Fruit fly (Drosophila melanogaster) whole organism, embryonic: ENCODE measurements around the gene rhea.

Experiments used
- Adf1 ChIP-seq: fragments of 200-800 bp; sonication (Bioruptor generic); IDR thresholded peaks from 2 replicates; pipeline ENCODE4 v1.3.6; 2022; ENCODE audit warnings: missing biosample characterization, missing genetic modification characterization
- Atf3 ChIP-seq: fragments of 200-800 bp; sonication (Bioruptor generic); optimal IDR thresholded peaks from 3 replicates; lab custom pipeline; 2016; ENCODE audit warnings: missing biosample characterization, missing genetic modification characterization
- CG10979 ChIP-seq: fragments of 200-800 bp; sonication (Bioruptor generic); optimal IDR thresholded peaks from 2 replicates; lab custom pipeline; 2018; ENCODE audit warnings: missing biosample characterization, mild to moderate bottlenecking, missing genetic modification characterization, moderate library complexity
- CG11504 ChIP-seq: fragments of 200-800 bp; sonication (Bioruptor generic); optimal IDR thresholded peaks from 3 replicates; lab custom pipeline; 2019; ENCODE audit warnings: missing biosample characterization, mild to moderate bottlenecking, missing genetic modification characterization, moderate library complexity
- CG13624 ChIP-seq: fragments of 200-800 bp; sonication (Bioruptor generic); optimal IDR thresholded peaks from 2 replicates; lab custom pipeline; 2016; ENCODE audit warnings: missing biosample characterization, missing genetic modification characterization
- CG14050 ChIP-seq: fragments of 200-800 bp; sonication (Bioruptor generic); IDR thresholded peaks from 3 replicates; pipeline ENCODE4 v1.3.6; 2022; ENCODE audit warnings: missing biosample characterization, missing genetic modification characterization
- CG14710 ChIP-seq: fragments of 200-800 bp; sonication (Bioruptor generic); optimal IDR thresholded peaks from 3 replicates; lab custom pipeline; 2019; ENCODE audit warnings: missing biosample characterization, mild to moderate bottlenecking, missing genetic modification characterization, moderate library complexity
- CG1529 ChIP-seq: fragments of 200-800 bp; sonication (Bioruptor generic); optimal IDR thresholded peaks from 3 replicates; lab custom pipeline; 2018; ENCODE audit warnings: missing biosample characterization, missing genetic modification characterization
- CG15514 ChIP-seq: fragments of 200-800 bp; sonication (Bioruptor generic); optimal IDR thresholded peaks from 3 replicates; lab custom pipeline; 2017; ENCODE audit warnings: missing biosample characterization, missing genetic modification characterization, mild to moderate bottlenecking, moderate library complexity, missing genetic modification reagents
- CG1647 ChIP-seq: fragments of 200-800 bp; sonication (Bioruptor generic); optimal IDR thresholded peaks from 3 replicates; lab custom pipeline; 2016; ENCODE audit warnings: missing biosample characterization, missing genetic modification characterization
- CG18011 ChIP-seq: fragments of 200-800 bp; sonication (Bioruptor generic); optimal IDR thresholded peaks from 2 replicates; lab custom pipeline; 2017; ENCODE audit warnings: missing biosample characterization, missing genetic modification characterization, mild to moderate bottlenecking, moderate library complexity, missing genotype
- CG30431 ChIP-seq: fragments of 200-800 bp; sonication (Bioruptor generic); optimal IDR thresholded peaks from 2 replicates; lab custom pipeline; 2017; ENCODE audit warnings: missing biosample characterization, missing genetic modification characterization
- CG3407 ChIP-seq: fragments of 200-800 bp; sonication (Bioruptor generic); optimal IDR thresholded peaks from 2 replicates; lab custom pipeline; 2018; ENCODE audit warnings: missing biosample characterization, mild to moderate bottlenecking, missing genetic modification characterization
- CG4360 ChIP-seq: fragments of 200-800 bp; sonication (Bioruptor generic); IDR thresholded peaks from 2 replicates; pipeline ENCODE4 v1.3.6; 2022; ENCODE audit warnings: missing biosample characterization, missing genetic modification characterization
- CG6765 ChIP-seq: fragments of 200-800 bp; sonication (Bioruptor generic); optimal IDR thresholded peaks from 3 replicates; lab custom pipeline; 2017; ENCODE audit warnings: missing biosample characterization, mild to moderate bottlenecking, missing genetic modification characterization
- CG7745 ChIP-seq: fragments of 200-800 bp; sonication (Bioruptor generic); optimal IDR thresholded peaks from 2 replicates; lab custom pipeline; 2018; ENCODE audit warnings: missing biosample characterization, mild to moderate bottlenecking, missing genetic modification characterization, moderate library complexity
- CG9797 ChIP-seq: fragments of 200-800 bp; sonication (Bioruptor generic); optimal IDR thresholded peaks from 3 replicates; lab custom pipeline; 2018; ENCODE audit warnings: missing biosample characterization, mild to moderate bottlenecking, missing genetic modification characterization
- Deaf1 ChIP-seq: fragments of 200-800 bp; optimal IDR thresholded peaks from 3 replicates; lab custom pipeline; 2019; ENCODE audit warnings: missing biosample characterization, mild to moderate bottlenecking, missing genetic modification characterization, moderate library complexity
- Dll ChIP-seq: fragments of 200-800 bp; sonication (Bioruptor generic); IDR thresholded peaks from 4 replicates; pipeline ENCODE4 v1.3.6; 2022; ENCODE audit warnings: missing biosample characterization, missing genetic modification characterization; ENCODE audit not compliant: partially characterized antibody
- Dref ChIP-seq: fragments of 200-800 bp; sonication (Bioruptor generic); IDR thresholded peaks from 2 replicates; pipeline ENCODE4 v1.3.6; 2022; ENCODE audit warnings: missing biosample characterization, missing genetic modification characterization
- Gsc ChIP-seq: fragments of 200-800 bp; sonication (Bioruptor generic); IDR thresholded peaks from 2 replicates; pipeline ENCODE4 v1.3.6; 2022; ENCODE audit warnings: missing biosample characterization, missing genetic modification characterization
- HLH54F ChIP-seq: fragments of 200-800 bp; sonication (Bioruptor generic); optimal IDR thresholded peaks from 3 replicates; lab custom pipeline; 2016; ENCODE audit warnings: missing biosample characterization, missing genetic modification characterization
- Hmr ChIP-seq: fragments of 200-800 bp; sonication (Bioruptor generic); optimal IDR thresholded peaks from 3 replicates; lab custom pipeline; 2017; ENCODE audit warnings: mild to moderate bottlenecking, missing biosample characterization, missing genetic modification reagents, missing genetic modification characterization
- Hr78 ChIP-seq, 2 experiments: fragments of 200-800 bp in 1 of 2; fragments of >200 bp in 1 of 2; sonication (Bioruptor generic) in 1 of 2; optimal IDR thresholded peaks; 2 replicates each; lab custom pipeline; 2017 to 2019; ENCODE audit warnings: missing biosample characterization in 2 of 2, missing genetic modification characterization in 2 of 2, mild to moderate bottlenecking in 1 of 2, moderate library complexity in 1 of 2
- Lhr ChIP-seq: fragments of 200-800 bp; sonication (Bioruptor generic); optimal IDR thresholded peaks from 3 replicates; lab custom pipeline; 2017; ENCODE audit warnings: mild to moderate bottlenecking, missing biosample characterization, missing genetic modification reagents, missing genetic modification characterization
- Max ChIP-seq: fragments of 200-800 bp; sonication (Bioruptor generic); optimal IDR thresholded peaks from 2 replicates; lab custom pipeline; 2016; ENCODE audit warnings: missing biosample characterization, mild to moderate bottlenecking, missing genetic modification characterization
- Oli ChIP-seq: fragments of 200-800 bp; sonication (Bioruptor generic); optimal IDR thresholded peaks from 2 replicates; lab custom pipeline; 2018; ENCODE audit warnings: missing biosample characterization, mild to moderate bottlenecking, missing genetic modification characterization, moderate library complexity
- PHDP ChIP-seq: fragments of 200-800 bp; sonication (Bioruptor generic); optimal IDR thresholded peaks from 3 replicates; lab custom pipeline; 2018; ENCODE audit warnings: missing biosample characterization, mild to moderate bottlenecking, missing genetic modification characterization, moderate library complexity
- Stat92E ChIP-seq, 3 experiments: fragments of >200 bp in 2 of 3; fragments of 200-800 bp in 1 of 3; sonication (Bioruptor generic) in 1 of 3; optimal IDR thresholded peaks; 2 replicates each; lab custom pipeline; 2017 to 2019; ENCODE audit warnings: missing biosample characterization in 3 of 3, missing genetic modification characterization in 3 of 3, mild to moderate bottlenecking in 1 of 3, moderate library complexity in 1 of 3
- ato ChIP-seq: fragments of 200-800 bp; sonication (Bioruptor generic); IDR thresholded peaks from 2 replicates; pipeline ENCODE4 v1.3.6; 2022; ENCODE audit warnings: missing biosample characterization, missing genetic modification characterization; ENCODE audit not compliant: partially characterized antibody
- crp ChIP-seq, 2 experiments: fragments of 200-800 bp; sonication (Bioruptor generic); optimal IDR thresholded peaks; 2 replicates in 1 of 2; 3 replicates in 1 of 2; lab custom pipeline; 2017; ENCODE audit warnings: missing biosample characterization in 2 of 2, missing genetic modification characterization in 2 of 2, mild to moderate bottlenecking in 1 of 2, moderate library complexity in 1 of 2
- esg ChIP-seq: fragments of 200-800 bp; sonication (Bioruptor generic); conservative IDR thresholded peaks from 2 replicates; pipeline ENCODE4 v1.3.6; 2022; ENCODE audit warnings: missing biosample characterization, missing genetic modification characterization
- fd3F ChIP-seq: fragments of 200-800 bp; sonication (Bioruptor generic); optimal IDR thresholded peaks from 2 replicates; lab custom pipeline; 2018; ENCODE audit warnings: missing biosample characterization, mild to moderate bottlenecking, missing genetic modification characterization, moderate library complexity
- fru ChIP-seq: fragments of >200 bp; optimal IDR thresholded peaks from 2 replicates; lab custom pipeline; 2017
- h ChIP-seq: fragments of >200 bp; optimal IDR thresholded peaks from 2 replicates; lab custom pipeline; 2017
- inv ChIP-seq: fragments of 200-800 bp; sonication (Bioruptor generic); IDR thresholded peaks from 2 replicates; pipeline ENCODE4 v1.3.6; 2022; ENCODE audit warnings: missing biosample characterization, missing genetic modification characterization; ENCODE audit not compliant: partially characterized antibody
- lilli ChIP-seq: fragments of 200-800 bp; sonication (Bioruptor generic); optimal IDR thresholded peaks from 3 replicates; lab custom pipeline; 2016; ENCODE audit warnings: missing biosample characterization, missing genetic modification characterization
- prd ChIP-seq, 3 experiments: fragments of >200 bp in 2 of 3; fragments of 200-800 bp in 1 of 3; sonication (Bioruptor generic) in 1 of 3; optimal IDR thresholded peaks in 2 of 3; IDR thresholded peaks in 1 of 3; 2 replicates in 2 of 3; 3 replicates in 1 of 3; pipeline versions ENCODE4 v1.3.6 to Lab custom; 2017 to 2022; ENCODE audit warnings: missing biosample characterization in 1 of 3, missing genetic modification characterization in 1 of 3
- pzg ChIP-seq: fragments of 200-800 bp; sonication (Bioruptor generic); optimal IDR thresholded peaks from 3 replicates; lab custom pipeline; 2018; ENCODE audit warnings: missing biosample characterization, mild to moderate bottlenecking, missing genetic modification characterization, moderate library complexity
- rib ChIP-seq: fragments of 200-800 bp; sonication (Bioruptor generic); IDR thresholded peaks from 2 replicates; pipeline ENCODE4 v1.3.6; 2022; ENCODE audit warnings: missing biosample characterization, missing genetic modification characterization
- row ChIP-seq: fragments of 200-800 bp; sonication (Bioruptor generic); IDR thresholded peaks from 3 replicates; pipeline ENCODE4 v1.3.6; 2022; ENCODE audit warnings: missing biosample characterization, missing genetic modification characterization
- sd ChIP-seq: fragments of 200-800 bp; sonication (Bioruptor generic); optimal IDR thresholded peaks from 3 replicates; lab custom pipeline; 2018; ENCODE audit warnings: missing biosample characterization, mild to moderate bottlenecking, missing genetic modification characterization, moderate library complexity
- seq ChIP-seq: fragments of 200-800 bp; sonication (Bioruptor generic); IDR thresholded peaks from 2 replicates; pipeline ENCODE4 v1.3.6; 2022; ENCODE audit warnings: missing biosample characterization, missing genetic modification characterization
- unc-4 ChIP-seq: fragments of 200-800 bp; sonication (Bioruptor generic); IDR thresholded peaks from 2 replicates; pipeline ENCODE4 v1.3.6; 2022; ENCODE audit warnings: missing biosample characterization, missing genetic modification characterization; ENCODE audit not compliant: partially characterized antibody
- vnd ChIP-seq: fragments of 200-800 bp; sonication (Bioruptor generic); IDR thresholded peaks from 3 replicates; pipeline ENCODE4 v1.3.6; 2022; ENCODE audit warnings: missing biosample characterization, missing genetic modification characterization; ENCODE audit not compliant: partially characterized antibody
- zen ChIP-seq: fragments of 200-800 bp; sonication (Bioruptor generic); optimal IDR thresholded peaks from 3 replicates; lab custom pipeline; 2018; ENCODE audit warnings: missing biosample characterization, mild to moderate bottlenecking, missing genetic modification characterization, moderate library complexity

Gene rhea

DNA sequence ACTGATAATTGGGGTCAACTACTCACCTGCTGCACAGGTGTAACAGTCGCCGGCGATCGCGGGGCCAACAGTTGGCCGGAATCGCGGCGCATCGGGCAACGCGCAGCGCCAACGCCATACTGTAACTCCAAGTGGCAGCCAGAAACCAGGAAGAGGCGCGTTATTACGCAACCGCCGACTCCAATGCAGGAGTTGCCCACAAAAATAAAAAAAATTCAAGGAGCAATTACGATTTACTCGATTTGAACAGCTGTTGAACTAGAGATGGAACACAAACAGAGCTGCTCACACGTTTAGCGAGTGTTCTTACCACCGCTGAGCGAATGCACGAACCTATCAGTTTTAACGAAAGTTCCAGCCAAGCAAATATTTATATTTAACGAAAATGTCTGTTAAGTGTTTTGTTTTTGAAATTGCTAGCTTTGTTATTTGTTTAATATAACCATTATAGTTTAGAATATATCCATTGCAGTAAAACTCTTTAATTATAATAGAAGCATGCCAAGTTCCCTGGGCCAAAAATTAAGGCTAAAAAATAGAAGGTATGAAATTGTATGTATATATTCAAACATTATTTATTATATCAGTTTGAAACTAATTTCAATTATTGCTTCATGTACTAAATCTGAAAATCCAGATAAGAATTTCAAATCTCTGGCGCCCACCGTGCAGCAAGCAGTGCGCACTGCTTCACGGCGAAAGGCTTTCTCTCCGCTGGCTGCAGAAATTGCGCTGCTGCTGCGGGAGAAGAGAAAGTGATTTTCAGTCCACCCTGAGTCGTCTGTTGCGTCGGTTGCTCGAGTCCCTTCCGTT is 59.3 kb downstream of the rhea start, which contains the start of the genes CG5989 and CG6282 (continued):
- TF ChIP-seq zen (tag; lab: Kevin White, UChicago), result peak; percentile 26
- peak; percentile 82 for TF ChIP-seq sd (tag; lab: Kevin White, UChicago)
- peak; percentile 65 for TF ChIP-seq row (GFP tag; lab: Robert Waterston, UW)
- 0 out of 3 replicates have a peak, but pooled peaks have one; percentile 26 for TF ChIP-seq vnd (GFP tag; lab: Robert Waterston, UW)
- TF ChIP-seq CG9797 (GFP tag; lab: Kevin White, UChicago), result peak; percentile 43
- no peak for TF ChIP-seq prd (optimal IDR thresholded peaks at IDR 0.05; lab: Kevin White, UChicago)
- TF ChIP-seq prd (GFP tag; IDR thresholded peaks at IDR 0.05; lab: Robert Waterston, UW), result 0 out of 3 replicates have a peak, but pooled peaks have one; percentile 35
- no peak for TF ChIP-seq h
- TF ChIP-seq CG1647, result no peak
- TF ChIP-seq CG3407 (GFP tag; lab: Kevin White, UChicago), result peak; percentile 56
- peak; percentile 14 for TF ChIP-seq Deaf1 (tag; lab: Kevin White, UChicago)
- TF ChIP-seq esg, result peak; percentile 36
- TF ChIP-seq CG6765 (GFP tag; lab: Kevin White, UChicago), result no peak
- TF ChIP-seq inv (GFP tag; lab: Robert Waterston, UW), result peak; percentile 35; the same call in 1 of the 2 replicates
- peak; percentile 36 for TF ChIP-seq CG30431 (GFP tag; lab: Kevin White, UChicago)
- peak; percentile 33; the same call in 1 of the 2 replicates for TF ChIP-seq seq
- no peak for TF ChIP-seq CG4360
- TF ChIP-seq unc-4 (GFP tag; lab: Robert Waterston, UW), result peak; percentile 61
- TF ChIP-seq Stat92E (GFP tag; optimal IDR thresholded peaks at IDR 0.05; lab: Kevin White, UChicago), result peak in 1 of 3 experiments; percentile 49
- TF ChIP-seq HLH54F (GFP tag; lab: Kevin White, UChicago), result peak; percentile 46
- TF ChIP-seq Max (GFP tag; lab: Kevin White, UChicago), result peak; percentile 52
- TF ChIP-seq Dll, result peak; percentile 70; the same call in 3 of the 4 replicates
- no peak for TF ChIP-seq CG18011 (GFP tag; lab: Kevin White, UChicago)
- TF ChIP-seq fd3F (GFP tag; lab: Kevin White, UChicago), result peak; percentile 19
- TF ChIP-seq CG7745 (tag; lab: Kevin White, UChicago), result no peak
- peak; percentile 61 for TF ChIP-seq CG11504
- TF ChIP-seq rib (GFP tag; lab: Robert Waterston, UW), result no peak
- peak in 1 of 2 experiments; percentile 80 for TF ChIP-seq Hr78 (GFP tag; optimal IDR thresholded peaks at IDR 0.05; lab: Kevin White, UChicago)
- TF ChIP-seq Oli (tag; lab: Kevin White, UChicago), result peak; percentile 20
- 0 out of 2 replicates have a peak, but pooled peaks have one; percentile 32 for TF ChIP-seq ato (GFP tag; lab: Robert Waterston, UW)
- peak; percentile 73 for TF ChIP-seq Lhr
- no peak for TF ChIP-seq PHDP (tag; lab: Kevin White, UChicago)
- TF ChIP-seq pzg (GFP tag; lab: Kevin White, UChicago), result peak; percentile 83
- peak; percentile 57 for TF ChIP-seq Hmr (GFP tag; lab: Kevin White, UChicago)
- peak; percentile 61 for TF ChIP-seq CG14710 (tag; lab: Kevin White, UChicago)
- 0 out of 2 replicates have a peak, but pooled peaks have one; percentile 39 for TF ChIP-seq Adf1
- peak; percentile 54 for TF ChIP-seq lilli (GFP tag; lab: Kevin White, UChicago)
- TF ChIP-seq crp (GFP tag; optimal IDR thresholded peaks at IDR 0.05; lab: Kevin White, UChicago), result peak; percentile 89 to 98
- TF ChIP-seq fru, result no peak
- peak; percentile 77 for TF ChIP-seq CG15514 (GFP tag; lab: Kevin White, UChicago)
- TF ChIP-seq CG13624 (GFP tag; lab: Kevin White, UChicago), result peak; percentile 11
- TF ChIP-seq CG1529 (GFP tag; lab: Kevin White, UChicago), result no peak
- no peak for TF ChIP-seq Atf3 (GFP tag; lab: Kevin White, UChicago)
- TF ChIP-seq CG14050 (GFP tag; lab: Robert Waterston, UW), result no peak
- TF ChIP-seq Dref, result peak; percentile 60
- TF ChIP-seq CG10979 (tag; lab: Kevin White, UChicago), result peak; percentile 45
- no peak for TF ChIP-seq Gsc (GFP tag; lab: Robert Waterston, UW)
